Fruit fly (Drosophila melanogaster) whole organism, prepupa: ENCODE data around the gene EMC4.

Experiments used
- CG11902 ChIP-seq: fragments of 200-800 bp; sonication (Bioruptor generic); optimal IDR thresholded peaks from 3 replicates; lab custom pipeline; 2016; ENCODE audit warnings: missing biosample characterization, missing genetic modification characterization
- CG1621 ChIP-seq: fragments of 200-800 bp; sonication (Bioruptor generic); optimal IDR thresholded peaks from 3 replicates; lab custom pipeline; 2018; ENCODE audit warnings: missing biosample characterization, mild to moderate bottlenecking, missing genetic modification characterization
- CG16779 ChIP-seq: fragments of 200-800 bp; sonication (Bioruptor generic); optimal IDR thresholded peaks from 3 replicates; lab custom pipeline; 2017; ENCODE audit warnings: missing biosample characterization, mild to moderate bottlenecking, missing genetic modification characterization
- CG3032 ChIP-seq: fragments of 200-800 bp; optimal IDR thresholded peaks from 2 replicates; lab custom pipeline; 2019; ENCODE audit warnings: missing biosample characterization, mild to moderate bottlenecking, missing genetic modification characterization, moderate library complexity
- CG7368 ChIP-seq: fragments of 200-800 bp; sonication (Bioruptor generic); optimal IDR thresholded peaks from 3 replicates; lab custom pipeline; 2016; ENCODE audit warnings: missing biosample characterization, missing genetic modification characterization
- CG8119 ChIP-seq: fragments of 200-800 bp; sonication (Bioruptor generic); IDR thresholded peaks from 3 replicates; pipeline ENCODE4 v1.3.6; 2022; ENCODE audit warnings: missing biosample characterization, missing genetic modification characterization
- CG9139 ChIP-seq: fragments of 200-800 bp; sonication (Bioruptor generic); optimal IDR thresholded peaks from 3 replicates; lab custom pipeline; 2017; ENCODE audit warnings: missing biosample characterization, mild to moderate bottlenecking, missing genetic modification characterization
- Met ChIP-seq: fragments of 200-800 bp; sonication (Bioruptor generic); optimal IDR thresholded peaks from 3 replicates; lab custom pipeline; 2016; ENCODE audit warnings: missing biosample characterization, missing genetic modification characterization
- Smox ChIP-seq: fragments of 200-800 bp; sonication (Bioruptor generic); optimal IDR thresholded peaks from 3 replicates; lab custom pipeline; 2016; ENCODE audit warnings: missing biosample characterization, missing genetic modification characterization
- acj6 ChIP-seq: fragments of 200-800 bp; sonication (Bioruptor generic); optimal IDR thresholded peaks from 3 replicates; lab custom pipeline; 2016; ENCODE audit warnings: missing biosample characterization, missing genetic modification characterization
- dsx ChIP-seq: fragments of 200-800 bp; optimal IDR thresholded peaks from 3 replicates; lab custom pipeline; 2019; ENCODE audit warnings: missing biosample characterization, mild to moderate bottlenecking, missing genetic modification characterization, moderate library complexity; ENCODE audit not compliant: poor library complexity, severe bottlenecking
- eg ChIP-seq: fragments of 200-800 bp; sonication (Bioruptor generic); IDR thresholded peaks from 3 replicates; pipeline ENCODE4 v1.3.6; 2022; ENCODE audit warnings: missing biosample characterization, missing genetic modification characterization
- fd85E ChIP-seq: fragments of 200-800 bp; sonication (Bioruptor generic); optimal IDR thresholded peaks from 3 replicates; lab custom pipeline; 2016; ENCODE audit warnings: missing biosample characterization, missing genetic modification characterization

DNA sequence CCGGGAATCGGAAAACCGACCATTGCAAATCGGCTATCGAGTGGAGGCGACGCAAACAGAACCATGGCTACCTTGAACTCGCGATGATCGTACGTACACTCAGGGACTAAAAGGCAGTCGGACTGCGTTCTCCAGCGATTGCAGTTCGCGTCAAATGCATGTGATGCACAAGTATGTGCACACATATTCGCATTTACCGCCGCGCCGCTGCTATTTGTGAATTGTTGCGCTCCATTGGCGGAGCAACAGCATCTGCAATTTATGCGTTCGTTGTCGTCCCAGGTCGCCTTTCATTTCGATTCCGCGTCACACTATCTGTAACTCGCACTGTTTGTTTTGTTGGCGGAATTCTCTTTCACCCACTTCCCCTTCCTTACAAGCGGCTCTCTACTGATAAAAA, 47.9 kb downstream of the EMC4 start:
- TF ChIP-seq CG11902 (GFP tag; lab: Kevin White, UChicago): no peak
- peak; percentile 12 for TF ChIP-seq dsx (GFP tag; lab: Kevin White, UChicago)
- no peak for TF ChIP-seq CG7368 (GFP tag; lab: Kevin White, UChicago)
- no peak for TF ChIP-seq fd85E (GFP tag; lab: Kevin White, UChicago)
- no peak for TF ChIP-seq CG9139 (GFP tag; lab: Kevin White, UChicago)
- TF ChIP-seq CG8119 (GFP tag; lab: Robert Waterston, UW): no peak
- no peak for TF ChIP-seq acj6
- no peak for TF ChIP-seq CG3032 (tag; lab: Kevin White, UChicago)
- TF ChIP-seq eg (GFP tag; lab: Robert Waterston, UW): no peak
- TF ChIP-seq CG1621 (tag; lab: Kevin White, UChicago): no peak
- no peak for TF ChIP-seq Smox (GFP tag; lab: Kevin White, UChicago)
- TF ChIP-seq CG16779 (tag; lab: Kevin White, UChicago): no peak
- TF ChIP-seq Met (GFP tag; lab: Kevin White, UChicago): no peak
